Fruit fly (Drosophila melanogaster) whole organism, pupa: ENCODE results near the gene CG5793.

Experiments
- CG10348 ChIP-seq: fragments of 200-800 bp; sonication (Bioruptor generic); IDR thresholded peaks from 2 replicates; pipeline ENCODE4 v1.3.6; 2022; ENCODE audit warnings: missing biosample characterization, missing genetic modification characterization
- CG12605 ChIP-seq: fragments of 200-800 bp; sonication (Bioruptor generic); IDR thresholded peaks from 2 replicates; pipeline ENCODE4 v1.3.6; 2022; ENCODE audit warnings: missing biosample characterization, missing genetic modification characterization
- CG13204 ChIP-seq: fragments of 200-800 bp; sonication (Bioruptor generic); optimal IDR thresholded peaks from 2 replicates; lab custom pipeline; 2018; ENCODE audit warnings: missing biosample characterization, mild to moderate bottlenecking, missing genetic modification characterization, moderate library complexity
- CG14655 ChIP-seq: fragments of 200-800 bp; sonication (Bioruptor generic); optimal IDR thresholded peaks from 3 replicates; lab custom pipeline; 2017; ENCODE audit warnings: mild to moderate bottlenecking, missing biosample characterization, missing genetic modification reagents, missing genetic modification characterization
- CG15710 ChIP-seq: fragments of 200-800 bp; sonication (Bioruptor generic); optimal IDR thresholded peaks from 2 replicates; lab custom pipeline; 2018; ENCODE audit warnings: missing biosample characterization, mild to moderate bottlenecking, missing genetic modification characterization, moderate library complexity
- CG17806 ChIP-seq: fragments of 200-800 bp; sonication (Bioruptor generic); optimal IDR thresholded peaks from 2 replicates; lab custom pipeline; 2018; ENCODE audit warnings: missing biosample characterization, mild to moderate bottlenecking, missing genetic modification characterization, moderate library complexity
- CG32121 ChIP-seq: fragments of 200-800 bp; sonication (Bioruptor generic); IDR thresholded peaks from 2 replicates; pipeline ENCODE4 v1.3.6; 2022; ENCODE audit warnings: missing biosample characterization, missing genetic modification characterization
- CG34367 ChIP-seq: fragments of 200-800 bp; sonication (Bioruptor generic); optimal IDR thresholded peaks from 2 replicates; lab custom pipeline; 2018; ENCODE audit warnings: missing biosample characterization, mild to moderate bottlenecking, missing genetic modification characterization
- CG4496 ChIP-seq: fragments of 200-800 bp; sonication (Bioruptor generic); IDR thresholded peaks from 3 replicates; pipeline ENCODE4 v1.3.6; 2022; ENCODE audit warnings: missing biosample characterization, missing genetic modification characterization
- CG8159 ChIP-seq: fragments of 200-800 bp; sonication (Bioruptor generic); optimal IDR thresholded peaks from 3 replicates; lab custom pipeline; 2018; ENCODE audit warnings: missing biosample characterization, mild to moderate bottlenecking, missing genetic modification characterization, moderate library complexity
- CG8301 ChIP-seq: fragments of 200-800 bp; sonication (Bioruptor generic); optimal IDR thresholded peaks from 2 replicates; lab custom pipeline; 2018; ENCODE audit warnings: missing biosample characterization, mild to moderate bottlenecking, missing genetic modification characterization
- CG9948 ChIP-seq: fragments of 200-800 bp; sonication (Bioruptor generic); optimal IDR thresholded peaks from 2 replicates; lab custom pipeline; 2018; ENCODE audit warnings: missing biosample characterization, mild to moderate bottlenecking, missing genetic modification characterization, moderate library complexity
- D1 ChIP-seq: fragments of 200-800 bp; sonication (Bioruptor generic); optimal IDR thresholded peaks from 2 replicates; lab custom pipeline; 2018; ENCODE audit warnings: missing biosample characterization, mild to moderate bottlenecking, missing genetic modification characterization, moderate library complexity
- EcR ChIP-seq: fragments of 200-800 bp; sonication (Bioruptor generic); optimal IDR thresholded peaks from 3 replicates; lab custom pipeline; 2019; ENCODE audit warnings: missing biosample characterization, missing genetic modification characterization, mild to moderate bottlenecking, moderate library complexity, missing genetic modification reagents
- Ets98B ChIP-seq: fragments of 200-800 bp; sonication (Bioruptor generic); IDR thresholded peaks from 2 replicates; pipeline ENCODE4 v1.3.6; 2022; ENCODE audit warnings: missing biosample characterization, missing genetic modification characterization
- Pif1A ChIP-seq: fragments of 200-800 bp; sonication (Bioruptor generic); optimal IDR thresholded peaks from 3 replicates; lab custom pipeline; 2016; ENCODE audit warnings: missing biosample characterization, missing genetic modification characterization
- Pif1B ChIP-seq: fragments of 200-800 bp; sonication (Bioruptor generic); optimal IDR thresholded peaks from 3 replicates; lab custom pipeline; 2016; ENCODE audit warnings: missing biosample characterization, missing genetic modification characterization
- Snoo ChIP-seq: fragments of 200-800 bp; sonication (Bioruptor generic); optimal IDR thresholded peaks from 3 replicates; lab custom pipeline; 2017; ENCODE audit warnings: missing biosample characterization, mild to moderate bottlenecking, missing genetic modification characterization, inconsistent platforms
- fd96Ca ChIP-seq: fragments of 200-800 bp; sonication (Bioruptor generic); IDR thresholded peaks from 3 replicates; pipeline ENCODE4 v1.3.6; 2022; ENCODE audit warnings: missing biosample characterization, missing genetic modification characterization
- gl ChIP-seq: fragments of 200-800 bp; sonication (Bioruptor generic); optimal IDR thresholded peaks from 2 replicates; lab custom pipeline; 2018; ENCODE audit warnings: missing biosample characterization, mild to moderate bottlenecking, missing genetic modification characterization
- rn ChIP-seq: fragments of 200-800 bp; sonication (Bioruptor generic); IDR thresholded peaks from 2 replicates; pipeline ENCODE4 v1.3.6; 2022; ENCODE audit warnings: missing biosample characterization, missing genetic modification characterization

Gene CG5793

dm6 chr3R:21094292-21094691, 33.1 kb upstream of the CG5793 start:
- no peak for TF ChIP-seq gl (tag; lab: Kevin White, UChicago)
- TF ChIP-seq CG12605 (GFP tag; lab: Robert Waterston, UW), result no peak
- TF ChIP-seq CG9948 (tag; lab: Kevin White, UChicago), result no peak
- no peak for TF ChIP-seq EcR (GFP tag; lab: Kevin White, UChicago)
- TF ChIP-seq CG17806 (tag; lab: Kevin White, UChicago), result no peak
- TF ChIP-seq CG34367, result no peak
- TF ChIP-seq CG8301 (tag; lab: Kevin White, UChicago), result no peak
- TF ChIP-seq Ets98B (GFP tag; lab: Robert Waterston, UW), result no peak
- no peak for TF ChIP-seq Snoo (tag; lab: Kevin White, UChicago)
- TF ChIP-seq CG10348, result no peak
- no peak for TF ChIP-seq Pif1B (GFP tag; lab: Kevin White, UChicago)
- TF ChIP-seq D1 (tag; lab: Kevin White, UChicago), result no peak
- TF ChIP-seq CG32121, result no peak

DNA sequence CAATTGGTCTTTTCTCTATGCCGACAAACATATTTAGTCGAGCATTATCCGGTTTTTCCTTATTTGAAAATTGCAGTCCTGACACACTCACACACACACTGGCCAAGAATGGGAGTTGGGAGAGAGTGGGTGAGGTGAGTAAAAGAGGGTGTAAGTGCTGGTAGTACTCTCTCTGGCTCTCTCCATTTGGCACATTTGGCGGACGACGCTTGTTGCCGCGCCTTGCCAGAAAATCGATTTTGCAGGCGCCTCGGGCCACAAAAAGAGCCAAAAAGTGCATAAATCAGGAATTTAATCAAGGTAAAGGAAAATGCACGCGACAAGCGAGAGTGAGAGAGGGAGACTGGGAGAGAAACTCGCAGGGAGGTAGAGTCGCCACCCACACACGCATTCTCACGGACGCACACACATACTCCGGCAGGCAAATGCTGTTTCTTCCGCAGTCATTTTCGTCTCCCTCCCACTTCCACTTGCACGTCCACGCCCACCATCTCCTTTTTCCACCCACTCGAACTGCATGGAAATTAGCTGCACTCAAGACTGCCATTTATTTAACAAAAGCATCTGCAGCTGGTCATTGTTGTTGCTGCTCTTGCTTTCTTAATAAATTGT, 30.7 kb upstream of the CG5793 start:
- peak; percentile 10; the same call in 1 of the 2 replicates for TF ChIP-seq Ets98B (GFP tag; lab: Robert Waterston, UW)
- TF ChIP-seq fd96Ca (GFP tag; lab: Robert Waterston, UW), result peak; percentile 36; the same call in 2 of the 3 replicates
- no peak for TF ChIP-seq CG12605 (GFP tag; lab: Robert Waterston, UW)

dm6 chr3R:21097160-21097559, 30.2 kb upstream of the CG5793 start:
- no peak for TF ChIP-seq CG4496 (GFP tag; lab: Robert Waterston, UW)
- no peak for TF ChIP-seq CG10348
- TF ChIP-seq EcR (GFP tag; lab: Kevin White, UChicago), result no peak
- TF ChIP-seq Pif1A, result no peak
- no peak for TF ChIP-seq rn (GFP tag; lab: Robert Waterston, UW)
- TF ChIP-seq Ets98B (GFP tag; lab: Robert Waterston, UW), result no peak
- no peak for TF ChIP-seq CG15710 (tag; lab: Kevin White, UChicago)
- TF ChIP-seq CG9948 (tag; lab: Kevin White, UChicago), result no peak
- no peak for TF ChIP-seq Snoo (tag; lab: Kevin White, UChicago)
- no peak for TF ChIP-seq D1 (tag; lab: Kevin White, UChicago)
- no peak for TF ChIP-seq CG8301 (tag; lab: Kevin White, UChicago)
- no peak for TF ChIP-seq CG34367
- no peak for TF ChIP-seq CG17806 (tag; lab: Kevin White, UChicago)
- TF ChIP-seq CG8159 (tag; lab: Kevin White, UChicago), result no peak
- TF ChIP-seq CG13204 (GFP tag; lab: Kevin White, UChicago), result no peak
- TF ChIP-seq CG32121, result no peak
- TF ChIP-seq CG14655, result no peak
- TF ChIP-seq gl (tag; lab: Kevin White, UChicago), result no peak
- no peak for TF ChIP-seq fd96Ca (GFP tag; lab: Robert Waterston, UW)
- TF ChIP-seq CG12605 (GFP tag; lab: Robert Waterston, UW), result no peak

dm6 chr3R:21097631-21098117, 29.7 kb upstream of the CG5793 start, which contains the start of gene RhoGAP93B:
Gene RhoGAP93B, minus strand, starts transcription at chr3R:21097827.
- TF ChIP-seq CG8159 (tag; lab: Kevin White, UChicago) (peak; percentile 75), gl (tag; lab: Kevin White, UChicago) (peak; percentile 47), fd96Ca (GFP tag; lab: Robert Waterston, UW) (peak; percentile 95), CG34367 (peak; percentile 64), CG13204 (GFP tag; lab: Kevin White, UChicago) (no peak), CG8301 (tag; lab: Kevin White, UChicago) (no peak), D1 (tag; lab: Kevin White, UChicago) (no peak), CG9948 (tag; lab: Kevin White, UChicago) (peak; percentile 63), CG14655 (no peak), CG4496 (GFP tag; lab: Robert Waterston, UW) (peak; percentile 83; the same call in 2 of the 3 replicates), CG10348 (peak; percentile 87), EcR (GFP tag; lab: Kevin White, UChicago) (peak; percentile 10), Snoo (tag; lab: Kevin White, UChicago) (peak; percentile 70), CG12605 (GFP tag; lab: Robert Waterston, UW) (peak; percentile 60), CG32121 (peak; percentile 88), Pif1A (no peak), Pif1B (GFP tag; lab: Kevin White, UChicago) (no peak), rn (GFP tag; lab: Robert Waterston, UW) (peak; percentile 80), CG15710 (tag; lab: Kevin White, UChicago) (peak; percentile 76), CG17806 (tag; lab: Kevin White, UChicago) (peak; percentile 69), Ets98B (GFP tag; lab: Robert Waterston, UW) (peak; percentile 90)
- TF ChIP-seq, all 21 proteins: peak for 15

dm6 chr3R:21101453-21102214, 25.7 kb upstream of the CG5793 start, which contains the start of the genes CG7044 and Tbc1d22:
Gene CG7044, minus strand, starts transcription at chr3R:21101718.
Gene Tbc1d22, plus strand, starts transcription at chr3R:21102199.
- TF ChIP-seq Snoo (tag; lab: Kevin White, UChicago), result peak; percentile 21
- no peak for TF ChIP-seq gl (tag; lab: Kevin White, UChicago)
- TF ChIP-seq CG8301 (tag; lab: Kevin White, UChicago), result no peak
- TF ChIP-seq CG14655, result no peak
- TF ChIP-seq CG4496 (GFP tag; lab: Robert Waterston, UW), result 0 out of 3 replicates have a peak, but pooled peaks have one; percentile 12
- TF ChIP-seq D1 (tag; lab: Kevin White, UChicago), result no peak
- TF ChIP-seq CG13204 (GFP tag; lab: Kevin White, UChicago), result no peak
- no peak for TF ChIP-seq EcR (GFP tag; lab: Kevin White, UChicago)
- TF ChIP-seq CG34367, result peak; percentile 31
- no peak for TF ChIP-seq Pif1A
- no peak for TF ChIP-seq fd96Ca (GFP tag; lab: Robert Waterston, UW)
- TF ChIP-seq CG8159 (tag; lab: Kevin White, UChicago), result no peak
- TF ChIP-seq Ets98B (GFP tag; lab: Robert Waterston, UW), result no peak
- no peak for TF ChIP-seq rn (GFP tag; lab: Robert Waterston, UW)
- TF ChIP-seq CG15710 (tag; lab: Kevin White, UChicago), result peak; percentile 43
- no peak for TF ChIP-seq Pif1B (GFP tag; lab: Kevin White, UChicago)
- TF ChIP-seq CG9948 (tag; lab: Kevin White, UChicago), result peak; percentile 26
- TF ChIP-seq CG17806 (tag; lab: Kevin White, UChicago), result no peak
- no peak for TF ChIP-seq CG10348
- TF ChIP-seq CG12605 (GFP tag; lab: Robert Waterston, UW), result no peak
